Fruit fly (Drosophila melanogaster) whole organism, embryonic: ENCODE results near the gene CG3408.
A peak's percentile ranks its signal among the peaks of the same experiment; 100 is the strongest.

ENCODE experiments used
- Atf6 ChIP-seq: fragments of 200-800 bp; sonication (Bioruptor generic); IDR thresholded peaks from 2 replicates; pipeline ENCODE4 v1.3.6; 2022; ENCODE audit warnings: missing biosample characterization, missing genetic modification characterization
- CG12236 ChIP-seq: fragments of 200-800 bp; sonication (Bioruptor generic); optimal IDR thresholded peaks from 2 replicates; lab custom pipeline; 2016; ENCODE audit warnings: missing biosample characterization, missing genetic modification characterization
- CG13287 ChIP-seq: fragments of 200-800 bp; sonication (Bioruptor generic); IDR thresholded peaks from 2 replicates; pipeline ENCODE4 v1.3.6; 2022; ENCODE audit warnings: missing biosample characterization, missing genetic modification characterization; ENCODE audit not compliant: partially characterized antibody
- CG14441 ChIP-seq: fragments of 200-800 bp; sonication (Bioruptor generic); IDR thresholded peaks from 2 replicates; pipeline ENCODE4 v1.3.6; 2022; ENCODE audit warnings: missing biosample characterization, missing genetic modification characterization
- CG14860 ChIP-seq: fragments of 200-800 bp; sonication (Bioruptor generic); IDR thresholded peaks from 3 replicates; pipeline ENCODE4 v1.3.6; 2022; ENCODE audit warnings: missing biosample characterization, missing genetic modification characterization; ENCODE audit not compliant: partially characterized antibody
- CG15514 ChIP-seq: fragments of 200-800 bp; sonication (Bioruptor generic); optimal IDR thresholded peaks from 3 replicates; lab custom pipeline; 2017; ENCODE audit warnings: missing biosample characterization, missing genetic modification characterization, mild to moderate bottlenecking, moderate library complexity, missing genetic modification reagents
- CG17568 ChIP-seq: fragments of 200-800 bp; sonication (Bioruptor generic); optimal IDR thresholded peaks from 2 replicates; lab custom pipeline; 2018; ENCODE audit warnings: missing biosample characterization, mild to moderate bottlenecking, missing genetic modification characterization, moderate library complexity
- CG17612 ChIP-seq: fragments of 200-800 bp; sonication (Bioruptor generic); IDR thresholded peaks from 2 replicates; pipeline ENCODE4 v1.3.6; 2022; ENCODE audit warnings: missing biosample characterization, missing genetic modification characterization
- CG17829 ChIP-seq: fragments of 200-800 bp; optimal IDR thresholded peaks from 2 replicates; lab custom pipeline; 2019; ENCODE audit warnings: missing biosample characterization, mild to moderate bottlenecking, missing genetic modification characterization, moderate library complexity
- CG18476 ChIP-seq: fragments of 200-800 bp; sonication (Bioruptor generic); optimal IDR thresholded peaks from 2 replicates; lab custom pipeline; 2016; ENCODE audit warnings: missing biosample characterization, mild to moderate bottlenecking, missing genetic modification characterization
- CG2202 ChIP-seq: fragments of 200-800 bp; sonication (Bioruptor generic); optimal IDR thresholded peaks from 2 replicates; lab custom pipeline; 2018; ENCODE audit warnings: missing biosample characterization, mild to moderate bottlenecking, missing genetic modification characterization
- CG33557 ChIP-seq: fragments of 200-800 bp; sonication (Bioruptor generic); optimal IDR thresholded peaks from 2 replicates; lab custom pipeline; 2019; ENCODE audit warnings: missing biosample characterization, mild to moderate bottlenecking, missing genetic modification characterization, moderate library complexity
- CG4854 ChIP-seq: fragments of 200-800 bp; sonication (Bioruptor generic); optimal IDR thresholded peaks from 2 replicates; lab custom pipeline; 2016; ENCODE audit warnings: missing biosample characterization, missing genetic modification characterization, inconsistent platforms
- CG6765 ChIP-seq: fragments of 200-800 bp; sonication (Bioruptor generic); optimal IDR thresholded peaks from 3 replicates; lab custom pipeline; 2017; ENCODE audit warnings: missing biosample characterization, mild to moderate bottlenecking, missing genetic modification characterization
- Deaf1 ChIP-seq: fragments of 200-800 bp; optimal IDR thresholded peaks from 3 replicates; lab custom pipeline; 2019; ENCODE audit warnings: missing biosample characterization, mild to moderate bottlenecking, missing genetic modification characterization, moderate library complexity
- Dip2 ChIP-seq: fragments of 200-800 bp; sonication (Bioruptor generic); IDR thresholded peaks from 2 replicates; pipeline ENCODE4 v1.3.6; 2022; ENCODE audit warnings: missing biosample characterization, missing genetic modification characterization
- Dip3 ChIP-seq: fragments of 200-800 bp; sonication (Bioruptor generic); optimal IDR thresholded peaks from 3 replicates; lab custom pipeline; 2016; ENCODE audit warnings: missing biosample characterization, missing genetic modification characterization
- Dref ChIP-seq: fragments of 200-800 bp; sonication (Bioruptor generic); IDR thresholded peaks from 2 replicates; pipeline ENCODE4 v1.3.6; 2022; ENCODE audit warnings: missing biosample characterization, missing genetic modification characterization
- E2f2 ChIP-seq: fragments of 200-800 bp; sonication (Bioruptor generic); IDR thresholded peaks from 2 replicates; pipeline ENCODE4 v1.3.6; 2022; ENCODE audit warnings: missing biosample characterization, missing genetic modification characterization
- Fer3 ChIP-seq: fragments of 200-800 bp; sonication (Bioruptor generic); optimal IDR thresholded peaks from 2 replicates; lab custom pipeline; 2018; ENCODE audit warnings: missing biosample characterization, mild to moderate bottlenecking, missing genetic modification characterization, moderate library complexity
- Gsc ChIP-seq: fragments of 200-800 bp; sonication (Bioruptor generic); IDR thresholded peaks from 2 replicates; pipeline ENCODE4 v1.3.6; 2022; ENCODE audit warnings: missing biosample characterization, missing genetic modification characterization
- Gug ChIP-seq: fragments of 200-800 bp; sonication (Bioruptor generic); IDR thresholded peaks from 4 replicates; pipeline ENCODE4 v1.3.6; 2022; ENCODE audit warnings: missing biosample characterization, missing genetic modification characterization
- HLHmδ ChIP-seq: fragments of 200-800 bp; sonication (Bioruptor generic); optimal IDR thresholded peaks from 2 replicates; lab custom pipeline; 2018; ENCODE audit warnings: missing biosample characterization, mild to moderate bottlenecking, missing genetic modification characterization, moderate library complexity
- HmgZ ChIP-seq: fragments of 200-800 bp; sonication (Bioruptor generic); optimal IDR thresholded peaks from 2 replicates; lab custom pipeline; 2018; ENCODE audit warnings: missing biosample characterization, mild to moderate bottlenecking, missing genetic modification characterization
- Hr51 ChIP-seq, 2 experiments: fragments of 200-800 bp; sonication (Bioruptor generic); optimal IDR thresholded peaks; 2 replicates in 1 of 2; 3 replicates in 1 of 2; lab custom pipeline; 2016 to 2018; ENCODE audit warnings: missing biosample characterization in 2 of 2, missing genetic modification characterization in 2 of 2, mild to moderate bottlenecking in 1 of 2, moderate library complexity in 1 of 2
- Lpt ChIP-seq: fragments of >200 bp; optimal IDR thresholded peaks from 2 replicates; lab custom pipeline; 2018; ENCODE audit warnings: missing biosample characterization, missing genetic modification characterization
- MTF-1 ChIP-seq: fragments of 200-800 bp; sonication (Bioruptor generic); optimal IDR thresholded peaks from 2 replicates; lab custom pipeline; 2018; ENCODE audit warnings: missing biosample characterization, mild to moderate bottlenecking, missing genetic modification characterization, borderline replicate concordance
- Poxn ChIP-seq: fragments of 200-800 bp; sonication (Bioruptor generic); IDR thresholded peaks from 2 replicates; pipeline ENCODE4 v1.3.6; 2022; ENCODE audit warnings: missing biosample characterization, missing genetic modification characterization
- Sry-β ChIP-seq: fragments of 200-800 bp; sonication (Bioruptor generic); optimal IDR thresholded peaks from 2 replicates; lab custom pipeline; 2018; ENCODE audit warnings: missing biosample characterization, mild to moderate bottlenecking, missing genetic modification characterization, moderate library complexity
- abd-A ChIP-seq: fragments of 200-800 bp; sonication (Bioruptor generic); optimal IDR thresholded peaks from 3 replicates; lab custom pipeline; 2019; ENCODE audit warnings: missing biosample characterization, mild to moderate bottlenecking, missing genetic modification characterization, moderate library complexity
- cad ChIP-seq: fragments of >200 bp; optimal IDR thresholded peaks from 2 replicates; lab custom pipeline; 2017; ENCODE audit warnings: missing biosample characterization, missing genetic modification characterization
- danr ChIP-seq: fragments of 200-800 bp; sonication (Bioruptor generic); IDR thresholded peaks from 2 replicates; pipeline ENCODE4 v1.3.6; 2022; ENCODE audit warnings: missing biosample characterization, missing genetic modification characterization
- dmrt99B ChIP-seq: fragments of 200-800 bp; sonication (Bioruptor generic); optimal IDR thresholded peaks from 2 replicates; lab custom pipeline; 2018; ENCODE audit warnings: missing biosample characterization, mild to moderate bottlenecking, missing genetic modification characterization, moderate library complexity
- dpn ChIP-seq, 2 experiments: fragments of 200-800 bp; sonication (Bioruptor generic); optimal IDR thresholded peaks; 3 replicates each; lab custom pipeline; 2016; ENCODE audit warnings: missing biosample characterization in 2 of 2, missing genetic modification characterization in 2 of 2
- esg ChIP-seq: fragments of 200-800 bp; sonication (Bioruptor generic); conservative IDR thresholded peaks from 2 replicates; pipeline ENCODE4 v1.3.6; 2022; ENCODE audit warnings: missing biosample characterization, missing genetic modification characterization
- fd96Cb ChIP-seq: fragments of 200-800 bp; sonication (Bioruptor generic); optimal IDR thresholded peaks from 2 replicates; lab custom pipeline; 2018; ENCODE audit warnings: missing biosample characterization, mild to moderate bottlenecking, missing genetic modification characterization, moderate library complexity
- ind ChIP-seq: fragments of 200-800 bp; sonication (Bioruptor generic); optimal IDR thresholded peaks from 3 replicates; lab custom pipeline; 2016; ENCODE audit warnings: missing biosample characterization, missing genetic modification characterization
- insv ChIP-seq, 2 experiments: fragments of 200-800 bp; sonication (Bioruptor generic); optimal IDR thresholded peaks; 3 replicates each; lab custom pipeline; 2016 to 2018; ENCODE audit warnings: missing biosample characterization in 2 of 2, missing genetic modification characterization in 2 of 2
- jing ChIP-seq: fragments of 200-800 bp; sonication (Bioruptor generic); optimal IDR thresholded peaks from 2 replicates; lab custom pipeline; 2018; ENCODE audit warnings: missing biosample characterization, mild to moderate bottlenecking, missing genetic modification characterization
- lilli ChIP-seq: fragments of 200-800 bp; sonication (Bioruptor generic); optimal IDR thresholded peaks from 3 replicates; lab custom pipeline; 2016; ENCODE audit warnings: missing biosample characterization, missing genetic modification characterization
- nmo ChIP-seq: fragments of 200-800 bp; sonication (Bioruptor generic); optimal IDR thresholded peaks from 2 replicates; lab custom pipeline; 2018; ENCODE audit warnings: missing biosample characterization, mild to moderate bottlenecking, missing genetic modification characterization, moderate library complexity
- nom ChIP-seq: fragments of 200-800 bp; sonication (Bioruptor generic); optimal IDR thresholded peaks from 2 replicates; lab custom pipeline; 2017; ENCODE audit warnings: missing biosample characterization, missing genetic modification characterization, mild to moderate bottlenecking, moderate library complexity, missing genetic modification reagents
- prd ChIP-seq, 3 experiments: fragments of >200 bp in 2 of 3; fragments of 200-800 bp in 1 of 3; sonication (Bioruptor generic) in 1 of 3; optimal IDR thresholded peaks in 2 of 3; IDR thresholded peaks in 1 of 3; 2 replicates in 2 of 3; 3 replicates in 1 of 3; pipeline versions ENCODE4 v1.3.6 to Lab custom; 2017 to 2022; ENCODE audit warnings: missing biosample characterization in 1 of 3, missing genetic modification characterization in 1 of 3
- row ChIP-seq: fragments of 200-800 bp; sonication (Bioruptor generic); IDR thresholded peaks from 3 replicates; pipeline ENCODE4 v1.3.6; 2022; ENCODE audit warnings: missing biosample characterization, missing genetic modification characterization
- sc ChIP-seq, 3 experiments: fragments of >200 bp in 2 of 3; fragments of 200-800 bp in 1 of 3; sonication (Bioruptor generic) in 1 of 3; optimal IDR thresholded peaks; 2 replicates in 2 of 3; 3 replicates in 1 of 3; lab custom pipeline; 2017; ENCODE audit warnings: mild to moderate bottlenecking in 1 of 3, missing biosample characterization in 1 of 3, missing genetic modification characterization in 1 of 3, missing genetic modification reagents in 1 of 3
- tgo ChIP-seq: fragments of 200-800 bp; sonication (Bioruptor generic); IDR thresholded peaks from 3 replicates; pipeline ENCODE4 v1.3.6; 2022; ENCODE audit warnings: missing biosample characterization, missing genetic modification characterization
- zen ChIP-seq: fragments of 200-800 bp; sonication (Bioruptor generic); optimal IDR thresholded peaks from 3 replicates; lab custom pipeline; 2018; ENCODE audit warnings: missing biosample characterization, mild to moderate bottlenecking, missing genetic modification characterization, moderate library complexity

Gene CG3408

dm6 chr3L:9505007-9505712, 4.2 kb downstream of the CG3408 start, which contains the start of gene path (continued):
- TF ChIP-seq prd (optimal IDR thresholded peaks at IDR 0.05; lab: Kevin White, UChicago): no peak
- 0 out of 3 replicates have a peak, but pooled peaks have one; percentile 19 for TF ChIP-seq prd (GFP tag; IDR thresholded peaks at IDR 0.05; lab: Robert Waterston, UW)
- TF ChIP-seq Dref (GFP tag; lab: Robert Waterston, UW): no peak
- TF ChIP-seq tgo: peak; percentile 42
- peak; percentile 57 for TF ChIP-seq nmo (GFP tag; lab: Kevin White, UChicago)
- TF ChIP-seq MTF-1 (GFP tag; lab: Kevin White, UChicago): peak; percentile 49
- TF ChIP-seq dmrt99B (tag; lab: Kevin White, UChicago): peak; percentile 64
- TF ChIP-seq Gsc: no peak
- no peak for TF ChIP-seq danr (GFP tag; lab: Robert Waterston, UW)
- no peak for TF ChIP-seq Lpt
- TF ChIP-seq nom (GFP tag; lab: Kevin White, UChicago): peak; percentile 19
- TF ChIP-seq Gug (GFP tag; lab: Robert Waterston, UW): 0 out of 4 replicates have a peak, but pooled peaks have one; percentile 12
- TF ChIP-seq row (GFP tag; lab: Robert Waterston, UW): peak; percentile 60
- TF ChIP-seq E2f2 (GFP tag; lab: Robert Waterston, UW): no peak
- no peak for TF ChIP-seq cad (GFP tag; lab: Kevin White, UChicago)
- no peak for TF ChIP-seq zen (tag; lab: Kevin White, UChicago)
- peak; percentile 15 for TF ChIP-seq ind (GFP tag; lab: Kevin White, UChicago)
- peak; percentile 47 for TF ChIP-seq Deaf1 (tag; lab: Kevin White, UChicago)
- TF ChIP-seq dpn (GFP tag; optimal IDR thresholded peaks at IDR 0.05; lab: Kevin White, UChicago): no peak
- TF ChIP-seq lilli: peak; percentile 24
- TF ChIP-seq fd96Cb (tag; lab: Kevin White, UChicago): peak; percentile 50
- peak; percentile 22 for TF ChIP-seq HmgZ (tag; lab: Kevin White, UChicago)
- TF ChIP-seq CG13287: peak; percentile 42; the same call in 1 of the 2 replicates
- no peak for TF ChIP-seq CG18476 (GFP tag; lab: Kevin White, UChicago)
- no peak for TF ChIP-seq CG17568 (GFP tag; lab: Kevin White, UChicago)
- TF ChIP-seq Atf6 (GFP tag; lab: Robert Waterston, UW): 0 out of 2 replicates have a peak, but pooled peaks have one; percentile 24
- TF ChIP-seq CG4854 (GFP tag; lab: Kevin White, UChicago): peak; percentile 20
- no peak for TF ChIP-seq sc (optimal IDR thresholded peaks at IDR 0.05; lab: Kevin White, UChicago)
- no peak for TF ChIP-seq sc (GFP tag; optimal IDR thresholded peaks at IDR 0.05; lab: Kevin White, UChicago)
- no peak for TF ChIP-seq jing
- TF ChIP-seq Poxn: no peak
- no peak for TF ChIP-seq CG17612
- TF ChIP-seq CG15514 (GFP tag; lab: Kevin White, UChicago): peak; percentile 38
- peak; percentile 78 for TF ChIP-seq CG17829 (tag; lab: Kevin White, UChicago)
- TF ChIP-seq esg (GFP tag; lab: Robert Waterston, UW): no peak
- TF ChIP-seq CG14441 (GFP tag; lab: Robert Waterston, UW): peak; percentile 25; the same call in 1 of the 2 replicates
- peak; percentile 31 for TF ChIP-seq HLHmδ
- no peak for TF ChIP-seq Dip3
- peak; percentile 65 for TF ChIP-seq abd-A (tag; lab: Kevin White, UChicago)
- peak in 1 of 2 experiments; percentile 10 for TF ChIP-seq insv (GFP tag; optimal IDR thresholded peaks at IDR 0.05; lab: Kevin White, UChicago)
- TF ChIP-seq CG12236 (GFP tag; lab: Kevin White, UChicago): no peak
- TF ChIP-seq CG6765 (GFP tag; lab: Kevin White, UChicago): peak; percentile 52
- peak; percentile 94 for TF ChIP-seq Sry-β
- peak; percentile 34 for TF ChIP-seq Fer3 (tag; lab: Kevin White, UChicago)
- no peak for TF ChIP-seq Dip2 (GFP tag; lab: Robert Waterston, UW)
- TF ChIP-seq Hr51 (GFP tag; optimal IDR thresholded peaks at IDR 0.05; lab: Kevin White, UChicago): peak in 1 of 2 experiments; percentile 55
- TF ChIP-seq CG14860: no peak
- peak; percentile 13 for TF ChIP-seq CG2202
- no peak for TF ChIP-seq CG33557 (GFP tag; lab: Kevin White, UChicago)
